Fruit fly (Drosophila melanogaster): ENCODE data around the gene Icmt.
A peak's percentile ranks its signal among the peaks of the same experiment; 100 is the strongest.

Icmt gene

dm6 chr3L:13030055-13030634 lies 12.1 kb downstream of the Icmt start (continued):
- TF ChIP-seq jing (GFP tag; optimal IDR thresholded peaks at IDR 0.05) (peak; percentile 2), tio (GFP tag; optimal IDR thresholded peaks at IDR 0.05) (no peak), CG12391 (tag; optimal IDR thresholded peaks at IDR 0.05) (peak; percentile 20), phol (tag; optimal IDR thresholded peaks at IDR 0.05) (peak; percentile 10), ranshi (GFP tag; IDR thresholded peaks at IDR 0.05) (no peak), Sox102F (GFP tag; optimal IDR thresholded peaks at IDR 0.05) (peak; percentile 56), Doc3 (GFP tag; IDR thresholded peaks at IDR 0.05; ENCODE audit: partially characterized antibody) (no peak), sd (tag; optimal IDR thresholded peaks at IDR 0.05) (peak; percentile 20), CG2875 (GFP tag; optimal IDR thresholded peaks at IDR 0.05) (no peak), zf30C (GFP tag; optimal IDR thresholded peaks at IDR 0.05) (peak; percentile 33), pan (optimal IDR thresholded peaks at IDR 0.05) (no peak), pan (GFP tag; optimal IDR thresholded peaks at IDR 0.05 in 1 of 2, IDR thresholded peaks at IDR 0.05 in 1 of 2) (peak in 1 of 2 experiments; percentile 53), Gug (GFP tag; IDR thresholded peaks at IDR 0.05) (no peak), slbo (GFP tag; IDR thresholded peaks at IDR 0.05) (peak; percentile 22; the same call in 1 of the 2 replicates), CG2202 (tag; optimal IDR thresholded peaks at IDR 0.05) (no peak), dan (GFP tag; IDR thresholded peaks at IDR 0.05) (no peak), Ssrp (tag; optimal IDR thresholded peaks at IDR 0.05) (peak; percentile 1), chinmo (GFP tag; IDR thresholded peaks at IDR 0.05; ENCODE audit: partially characterized antibody) (no peak), Chrac-16 (GFP tag; optimal IDR thresholded peaks at IDR 0.05) (peak; percentile 12), Neu2 (GFP tag; optimal IDR thresholded peaks at IDR 0.05; ENCODE audit: borderline replicate concordance) (no peak), CG6765 (GFP tag; optimal IDR thresholded peaks at IDR 0.05) (no peak), az2 (GFP tag; optimal IDR thresholded peaks at IDR 0.05) (peak; percentile 11), CG32767 (GFP tag; IDR thresholded peaks at IDR 0.05) (no peak), ATbp (GFP tag; optimal IDR thresholded peaks at IDR 0.05) (no peak), CG15269 (tag; optimal IDR thresholded peaks at IDR 0.05) (peak; percentile 48), rib (GFP tag; IDR thresholded peaks at IDR 0.05) (no peak), Dll (GFP tag; IDR thresholded peaks at IDR 0.05; ENCODE audit: partially characterized antibody) (no peak), ci (GFP tag; IDR thresholded peaks at IDR 0.05) (0 out of 3 replicates have a peak, but pooled peaks have one; percentile 22), CG6854 (GFP tag; optimal IDR thresholded peaks at IDR 0.05) (no peak), HHEX (GFP tag; optimal IDR thresholded peaks at IDR 0.05) (peak; percentile 27), oc (tag; optimal IDR thresholded peaks at IDR 0.05) (peak; percentile 40), corto (GFP tag; optimal IDR thresholded peaks at IDR 0.05) (no peak), unpg (GFP tag; optimal IDR thresholded peaks at IDR 0.05) (peak; percentile 25), pita (GFP tag; optimal IDR thresholded peaks at IDR 0.05) (no peak), CG2116 (GFP tag; optimal IDR thresholded peaks at IDR 0.05) (no peak), gem (tag; optimal IDR thresholded peaks at IDR 0.05) (peak; percentile 53), grau (tag; optimal IDR thresholded peaks at IDR 0.05) (peak; percentile 39), CG16813 (GFP tag; IDR thresholded peaks at IDR 0.05; ENCODE audit: partially characterized antibody) (no peak), CG11085 (GFP tag; IDR thresholded peaks at IDR 0.05) (no peak), CG18262 (tag; optimal IDR thresholded peaks at IDR 0.05) (peak; percentile 25), crol (GFP tag; IDR thresholded peaks at IDR 0.05) (no peak), CG7839 (tag; optimal IDR thresholded peaks at IDR 0.05) (peak; percentile 49), so (GFP tag; IDR thresholded peaks at IDR 0.05) (0 out of 3 replicates have a peak, but pooled peaks have one; percentile 17), p53 (GFP tag; optimal IDR thresholded peaks at IDR 0.05) (no peak), Trl (optimal IDR thresholded peaks at IDR 0.05) (no peak), Trl (GFP tag; optimal IDR thresholded peaks at IDR 0.05) (no peak), Atf6 (GFP tag; IDR thresholded peaks at IDR 0.05) (no peak), CG1647 (GFP tag; optimal IDR thresholded peaks at IDR 0.05) (no peak), Xbp1 (GFP tag; optimal IDR thresholded peaks at IDR 0.05) (peak; percentile 32), CG17361 (GFP tag; IDR thresholded peaks at IDR 0.05) (0 out of 3 replicates have a peak, but pooled peaks have one; percentile 35)

All from whole organism, embryonic.